Worm (Caenorhabditis elegans): ENCODE measurements around the gene ztf-1.

DNA sequence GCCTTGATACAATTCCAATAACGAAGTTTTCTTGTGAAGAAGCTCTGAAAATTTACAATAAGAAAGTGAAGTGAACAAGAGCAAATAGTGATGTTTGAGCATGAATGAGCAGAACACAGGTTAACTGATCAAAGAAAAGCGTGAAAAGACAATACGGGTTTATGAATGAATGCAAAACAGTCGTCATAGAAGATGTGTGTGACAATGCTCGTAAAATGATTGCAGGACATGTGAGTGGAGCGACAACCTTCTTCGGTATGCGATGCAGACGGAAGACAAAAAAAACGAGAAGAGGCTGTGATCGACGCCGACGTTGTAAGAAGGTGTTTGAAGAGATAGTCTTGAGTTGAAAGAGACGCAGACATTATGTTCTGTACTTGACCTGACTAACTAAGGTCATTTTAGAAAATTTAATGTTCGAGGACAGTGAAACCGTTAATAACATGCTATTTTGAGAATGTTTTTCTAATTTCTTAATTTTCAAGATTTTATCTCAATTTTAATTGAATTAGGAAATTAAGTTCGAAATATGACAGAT, 24.8 kb downstream of the ztf-1 start, which contains the start of gene mig-22:
- TF ChIP-seq aly-2 (tag; optimal IDR thresholded peaks at IDR 0.05) (no peak), R02D3.7 (tag; optimal IDR thresholded peaks at IDR 0.05) (no peak), nhr-28 (tag; optimal IDR thresholded peaks at IDR 0.05) (no peak), egl-27 (tag; optimal IDR thresholded peaks at IDR 0.05) (no peak), nhr-237 (tag; optimal IDR thresholded peaks at IDR 0.05) (no peak), tbx-2 (tag; optimal IDR thresholded peaks at IDR 0.05) (no peak), ZK546.5 (tag; optimal IDR thresholded peaks at IDR 0.05) (no peak), daf-12 (tag; optimal IDR thresholded peaks at IDR 0.05) (no peak)
